Fruit fly (Drosophila melanogaster) whole organism, embryonic: ENCODE data around the gene Hex-t2.

Experiments used
- Blimp-1 ChIP-seq: fragments of 200-800 bp; sonication (Bioruptor generic); optimal IDR thresholded peaks from 3 replicates; lab custom pipeline; 2018; ENCODE audit warnings: missing biosample characterization, missing genetic modification characterization, mild to moderate bottlenecking, moderate library complexity, missing genetic modification reagents
- CG10267 ChIP-seq: fragments of 200-800 bp; sonication (Bioruptor generic); optimal IDR thresholded peaks from 2 replicates; lab custom pipeline; 2018; ENCODE audit warnings: missing biosample characterization, mild to moderate bottlenecking, missing genetic modification characterization, moderate library complexity
- CG10654 ChIP-seq: fragments of 200-800 bp; sonication (Bioruptor generic); optimal IDR thresholded peaks from 2 replicates; lab custom pipeline; 2016; ENCODE audit warnings: missing biosample characterization, missing genetic modification characterization
- CG12236 ChIP-seq: fragments of 200-800 bp; sonication (Bioruptor generic); optimal IDR thresholded peaks from 2 replicates; lab custom pipeline; 2016; ENCODE audit warnings: missing biosample characterization, missing genetic modification characterization
- CG12659 ChIP-seq: fragments of 200-800 bp; sonication (Bioruptor generic); optimal IDR thresholded peaks from 3 replicates; lab custom pipeline; 2017; ENCODE audit warnings: mild to moderate bottlenecking, missing biosample characterization, missing genetic modification reagents, missing genetic modification characterization
- CG14050 ChIP-seq: fragments of 200-800 bp; sonication (Bioruptor generic); IDR thresholded peaks from 3 replicates; pipeline ENCODE4 v1.3.6; 2022; ENCODE audit warnings: missing biosample characterization, missing genetic modification characterization
- CG16815 ChIP-seq: fragments of 200-800 bp; sonication (Bioruptor generic); optimal IDR thresholded peaks from 3 replicates; lab custom pipeline; 2017; ENCODE audit warnings: missing biosample characterization, mild to moderate bottlenecking, missing genetic modification characterization
- CG17359 ChIP-seq: fragments of 200-800 bp; sonication (Bioruptor generic); optimal IDR thresholded peaks from 3 replicates; lab custom pipeline; 2018; ENCODE audit warnings: missing biosample characterization, mild to moderate bottlenecking, missing genetic modification characterization, moderate library complexity
- CG17612 ChIP-seq: fragments of 200-800 bp; sonication (Bioruptor generic); IDR thresholded peaks from 2 replicates; pipeline ENCODE4 v1.3.6; 2022; ENCODE audit warnings: missing biosample characterization, missing genetic modification characterization
- CG17802 ChIP-seq: fragments of 200-800 bp; sonication (Bioruptor generic); optimal IDR thresholded peaks from 2 replicates; lab custom pipeline; 2018; ENCODE audit warnings: missing biosample characterization, mild to moderate bottlenecking, missing genetic modification characterization, moderate library complexity
- CG30431 ChIP-seq: fragments of 200-800 bp; sonication (Bioruptor generic); optimal IDR thresholded peaks from 2 replicates; lab custom pipeline; 2017; ENCODE audit warnings: missing biosample characterization, missing genetic modification characterization
- CG31224 ChIP-seq: fragments of 200-800 bp; sonication (Bioruptor generic); IDR thresholded peaks from 2 replicates; pipeline ENCODE4 v1.3.6; 2022; ENCODE audit warnings: missing biosample characterization, missing genetic modification characterization
- CG3726 ChIP-seq: fragments of 200-800 bp; sonication (Bioruptor generic); IDR thresholded peaks from 3 replicates; pipeline ENCODE4, ENCODE4 v1.3.6; 2022; ENCODE audit warnings: missing biosample characterization, missing genetic modification characterization
- CG4360 ChIP-seq: fragments of 200-800 bp; sonication (Bioruptor generic); IDR thresholded peaks from 2 replicates; pipeline ENCODE4 v1.3.6; 2022; ENCODE audit warnings: missing biosample characterization, missing genetic modification characterization
- CG4617 ChIP-seq: fragments of 200-800 bp; sonication (Bioruptor generic); optimal IDR thresholded peaks from 3 replicates; lab custom pipeline; 2016; ENCODE audit warnings: missing biosample characterization, missing genetic modification characterization, borderline replicate concordance
- CG5180 ChIP-seq: fragments of 200-800 bp; sonication (Bioruptor generic); optimal IDR thresholded peaks from 3 replicates; lab custom pipeline; 2017; ENCODE audit warnings: missing biosample characterization, missing genetic modification characterization, mild to moderate bottlenecking, moderate library complexity, missing genetic modification reagents
- CG5245 ChIP-seq: fragments of 200-800 bp; sonication (Bioruptor generic); optimal IDR thresholded peaks from 3 replicates; lab custom pipeline; 2016; ENCODE audit warnings: missing biosample characterization, missing genetic modification characterization
- CG7987 ChIP-seq: fragments of 200-800 bp; sonication (Bioruptor generic); optimal IDR thresholded peaks from 2 replicates; lab custom pipeline; 2018; ENCODE audit warnings: missing biosample characterization, mild to moderate bottlenecking, missing genetic modification characterization, moderate library complexity
- CG9215 ChIP-seq: fragments of 200-800 bp; sonication (Bioruptor generic); IDR thresholded peaks from 2 replicates; pipeline ENCODE4 v1.3.6; 2022; ENCODE audit warnings: missing biosample characterization, missing genetic modification characterization
- D ChIP-seq, 2 experiments: fragments of 200-800 bp in 1 of 2; fragments of >200 bp in 1 of 2; sonication (Bioruptor generic) in 1 of 2; optimal IDR thresholded peaks; 2 replicates in 1 of 2; 3 replicates in 1 of 2; lab custom pipeline; 2017; ENCODE audit warnings: mild to moderate bottlenecking in 1 of 2, missing biosample characterization in 1 of 2, missing genetic modification characterization in 1 of 2, missing genetic modification reagents in 1 of 2
- Doc2 ChIP-seq: fragments of 200-800 bp; sonication (Bioruptor generic); IDR thresholded peaks from 2 replicates; pipeline ENCODE4 v1.3.6; 2022; ENCODE audit warnings: missing biosample characterization, missing genetic modification characterization
- Dp ChIP-seq: fragments of 200-800 bp; sonication (Bioruptor generic); optimal IDR thresholded peaks from 2 replicates; lab custom pipeline; 2018; ENCODE audit warnings: missing biosample characterization, mild to moderate bottlenecking, missing genetic modification characterization, moderate library complexity
- Drgx ChIP-seq: fragments of 200-800 bp; sonication (Bioruptor generic); IDR thresholded peaks from 2 replicates; pipeline ENCODE4 v1.3.6; 2022; ENCODE audit warnings: missing biosample characterization, missing genetic modification characterization
- HLH3B ChIP-seq: fragments of 200-800 bp; sonication (Bioruptor generic); IDR thresholded peaks from 2 replicates; pipeline ENCODE4 v1.3.6; 2022; ENCODE audit warnings: missing biosample characterization, missing genetic modification characterization
- Kr ChIP-seq: fragments of 200-800 bp; sonication (Bioruptor generic); optimal IDR thresholded peaks from 2 replicates; lab custom pipeline; 2017; ENCODE audit warnings: missing biosample characterization, mild to moderate bottlenecking, missing genetic modification characterization
- Taf1 ChIP-seq: fragments of 200-800 bp; sonication (Bioruptor generic); IDR thresholded peaks from 2 replicates; pipeline ENCODE4 v1.3.6; 2022; ENCODE audit warnings: missing biosample characterization, missing genetic modification characterization
- Usf ChIP-seq: fragments of 200-800 bp; sonication (Bioruptor generic); optimal IDR thresholded peaks from 2 replicates; lab custom pipeline; 2017; ENCODE audit warnings: missing genotype, missing biosample characterization, missing genetic modification characterization
- aop ChIP-seq: fragments of 200-800 bp; sonication (Bioruptor generic); IDR thresholded peaks from 2 replicates; pipeline ENCODE4 v1.3.6; 2022; ENCODE audit warnings: missing biosample characterization, missing genetic modification characterization
- bsh ChIP-seq, 2 experiments: fragments of 200-800 bp; sonication (Bioruptor generic); optimal IDR thresholded peaks; 2 replicates each; lab custom pipeline; 2017 to 2018; ENCODE audit warnings: mild to moderate bottlenecking in 2 of 2, missing biosample characterization in 2 of 2, missing genetic modification characterization in 2 of 2, moderate library complexity in 1 of 2
- corto ChIP-seq: fragments of 200-800 bp; sonication (Bioruptor generic); optimal IDR thresholded peaks from 2 replicates; lab custom pipeline; 2016; ENCODE audit warnings: missing biosample characterization, mild to moderate bottlenecking, missing genetic modification characterization, moderate library complexity
- dan ChIP-seq: fragments of 200-800 bp; sonication (Bioruptor generic); IDR thresholded peaks from 2 replicates; pipeline ENCODE4 v1.3.6; 2022; ENCODE audit warnings: missing biosample characterization, missing genetic modification characterization
- en ChIP-seq: fragments of 200-800 bp; sonication (Bioruptor generic); optimal IDR thresholded peaks from 2 replicates; lab custom pipeline; 2016; ENCODE audit warnings: missing biosample characterization, missing genetic modification characterization
- eve ChIP-seq, 2 experiments: fragments of >200 bp; optimal IDR thresholded peaks; 2 replicates each; lab custom pipeline; 2017; ENCODE audit warnings: missing biosample characterization in 2 of 2, missing genetic modification characterization in 2 of 2
- hb ChIP-seq: fragments of 200-800 bp; sonication (Bioruptor generic); IDR thresholded peaks from 3 replicates; pipeline ENCODE4 v1.3.6; 2022; ENCODE audit warnings: missing biosample characterization, missing genetic modification characterization; ENCODE audit not compliant: partially characterized antibody
- hkb ChIP-seq, 2 experiments: fragments of 200-800 bp in 1 of 2; fragments of >200 bp in 1 of 2; sonication (Bioruptor generic) in 1 of 2; IDR thresholded peaks in 1 of 2; optimal IDR thresholded peaks in 1 of 2; 2 replicates each; pipeline versions ENCODE4 v1.3.6 to Lab custom; 2017 to 2022; ENCODE audit warnings: missing biosample characterization in 1 of 2, missing genetic modification characterization in 1 of 2
- insv ChIP-seq, 2 experiments: fragments of 200-800 bp; sonication (Bioruptor generic); optimal IDR thresholded peaks; 3 replicates each; lab custom pipeline; 2016 to 2018; ENCODE audit warnings: missing biosample characterization in 2 of 2, missing genetic modification characterization in 2 of 2
- lilli ChIP-seq: fragments of 200-800 bp; sonication (Bioruptor generic); optimal IDR thresholded peaks from 3 replicates; lab custom pipeline; 2016; ENCODE audit warnings: missing biosample characterization, missing genetic modification characterization
- nmo ChIP-seq: fragments of 200-800 bp; sonication (Bioruptor generic); optimal IDR thresholded peaks from 2 replicates; lab custom pipeline; 2018; ENCODE audit warnings: missing biosample characterization, mild to moderate bottlenecking, missing genetic modification characterization, moderate library complexity
- schlank ChIP-seq: fragments of 200-800 bp; sonication (Bioruptor generic); optimal IDR thresholded peaks from 2 replicates; lab custom pipeline; 2018; ENCODE audit warnings: missing biosample characterization, mild to moderate bottlenecking, missing genetic modification characterization
- sd ChIP-seq: fragments of 200-800 bp; sonication (Bioruptor generic); optimal IDR thresholded peaks from 3 replicates; lab custom pipeline; 2018; ENCODE audit warnings: missing biosample characterization, mild to moderate bottlenecking, missing genetic modification characterization, moderate library complexity
- sens ChIP-seq: fragments of 200-800 bp; sonication (Bioruptor generic); peaks from one replicate; lab custom pipeline; 2016; ENCODE audit warnings: missing biosample characterization, missing genetic modification characterization
- shn ChIP-seq: fragments of 200-800 bp; sonication (Bioruptor generic); optimal IDR thresholded peaks from 3 replicates; lab custom pipeline; 2016; ENCODE audit warnings: missing biosample characterization, missing genetic modification characterization
- sqz ChIP-seq: fragments of 200-800 bp; sonication (Bioruptor generic); optimal IDR thresholded peaks from 3 replicates; lab custom pipeline; 2018; ENCODE audit warnings: missing biosample characterization, mild to moderate bottlenecking, missing genetic modification characterization
- tin ChIP-seq: fragments of 200-800 bp; sonication (Bioruptor generic); optimal IDR thresholded peaks from 3 replicates; lab custom pipeline; 2016; ENCODE audit warnings: missing biosample characterization, missing genetic modification characterization
- toy ChIP-seq: fragments of 200-800 bp; sonication (Bioruptor generic); IDR thresholded peaks from 2 replicates; pipeline ENCODE4 v1.3.6; 2022; ENCODE audit warnings: missing biosample characterization, missing genetic modification characterization
- usp ChIP-seq: fragments of >200 bp; optimal IDR thresholded peaks from 2 replicates; lab custom pipeline; 2017; ENCODE audit warnings: missing biosample characterization, missing genetic modification characterization
- vvl ChIP-seq: fragments of 200-800 bp; sonication (Bioruptor generic); IDR thresholded peaks from 2 replicates; pipeline ENCODE4 v1.3.6; 2022; ENCODE audit warnings: missing biosample characterization, missing genetic modification characterization
- wor ChIP-seq: fragments of 200-800 bp; sonication (Bioruptor generic); IDR thresholded peaks from 2 replicates; pipeline ENCODE4 v1.3.6; 2022; ENCODE audit warnings: missing biosample characterization, missing genetic modification characterization
- zfh1 ChIP-seq: fragments of 200-800 bp; sonication (Bioruptor generic); IDR thresholded peaks from 3 replicates; pipeline ENCODE4 v1.3.6; 2022; ENCODE audit warnings: missing biosample characterization, missing genetic modification characterization

Gene Hex-t2

dm6 chr3R:26461226-26461805 lies 10.8 kb downstream of the Hex-t2 start, which contains the start of gene CG5455 (continued):
- TF ChIP-seq Dp (GFP tag; lab: Kevin White, UChicago), result peak; percentile 94
- TF ChIP-seq CG9215 (GFP tag; lab: Robert Waterston, UW), result no peak
- TF ChIP-seq D (optimal IDR thresholded peaks at IDR 0.05; lab: Kevin White, UChicago), result no peak
- TF ChIP-seq D (GFP tag; optimal IDR thresholded peaks at IDR 0.05; lab: Kevin White, UChicago), result no peak
- no peak for TF ChIP-seq CG12236
- TF ChIP-seq lilli (GFP tag; lab: Kevin White, UChicago), result peak; percentile 20
- no peak for TF ChIP-seq CG4617
- TF ChIP-seq CG10654 (GFP tag; lab: Kevin White, UChicago), result no peak
- no peak for TF ChIP-seq CG5245 (GFP tag; lab: Kevin White, UChicago)
- no peak for TF ChIP-seq CG30431 (GFP tag; lab: Kevin White, UChicago)
- no peak for TF ChIP-seq tin (GFP tag; lab: Kevin White, UChicago)
- TF ChIP-seq hb (GFP tag; lab: Robert Waterston, UW), result no peak
- 0 out of 2 replicates have a peak, but pooled peaks have one; percentile 20 for TF ChIP-seq CG31224 (GFP tag; lab: Robert Waterston, UW)
- no peak for TF ChIP-seq CG3726 (GFP tag; lab: Robert Waterston, UW)
- TF ChIP-seq usp, result no peak
- TF ChIP-seq CG17359 (tag; lab: Kevin White, UChicago), result no peak
- TF ChIP-seq Drgx, result peak; percentile 77
- TF ChIP-seq toy (GFP tag; lab: Robert Waterston, UW), result peak; percentile 32; the same call in 1 of the 2 replicates
- TF ChIP-seq dan (GFP tag; lab: Robert Waterston, UW), result no peak
- TF ChIP-seq zfh1 (GFP tag; lab: Robert Waterston, UW), result 0 out of 3 replicates have a peak, but pooled peaks have one; percentile 24
- no peak for TF ChIP-seq Doc2 (GFP tag; lab: Robert Waterston, UW)
- no peak for TF ChIP-seq eve (GFP tag; optimal IDR thresholded peaks at IDR 0.05; lab: Kevin White, UChicago)
- no peak for TF ChIP-seq corto (GFP tag; lab: Kevin White, UChicago)
- no peak for TF ChIP-seq aop (GFP tag; lab: Robert Waterston, UW)
- peak; percentile 79 for TF ChIP-seq sd
- TF ChIP-seq nmo (GFP tag; lab: Kevin White, UChicago), result no peak
- no peak for TF ChIP-seq Kr (GFP tag; lab: Kevin White, UChicago)
- no peak for TF ChIP-seq hkb (optimal IDR thresholded peaks at IDR 0.05; lab: Kevin White, UChicago)
- peak; percentile 74 for TF ChIP-seq hkb (GFP tag; IDR thresholded peaks at IDR 0.05; lab: Robert Waterston, UW)
- TF ChIP-seq en (GFP tag; lab: Kevin White, UChicago), result no peak
- TF ChIP-seq CG16815 (GFP tag; lab: Kevin White, UChicago), result no peak
- TF ChIP-seq shn (GFP tag; lab: Kevin White, UChicago), result no peak
- TF ChIP-seq bsh (GFP tag; optimal IDR thresholded peaks at IDR 0.05; lab: Kevin White, UChicago), result peak; percentile 16 to 65
- TF ChIP-seq CG14050 (GFP tag; lab: Robert Waterston, UW), result no peak
- peak; percentile 29; the same call in 1 of the 2 replicates for TF ChIP-seq HLH3B (GFP tag; lab: Robert Waterston, UW)
- peak; percentile 30 for TF ChIP-seq CG12659 (GFP tag; lab: Kevin White, UChicago)
- no peak for TF ChIP-seq insv (GFP tag; optimal IDR thresholded peaks at IDR 0.05; lab: Kevin White, UChicago)
- TF ChIP-seq wor (GFP tag; lab: Robert Waterston, UW), result no peak
- TF ChIP-seq vvl (GFP tag; lab: Robert Waterston, UW), result peak; percentile 77
- TF ChIP-seq CG5180 (GFP tag; lab: Kevin White, UChicago), result peak; percentile 11
- TF ChIP-seq Usf (GFP tag; lab: Kevin White, UChicago), result no peak
- peak; percentile 16 for TF ChIP-seq Blimp-1
- TF ChIP-seq sqz (GFP tag; lab: Kevin White, UChicago), result no peak
- peak; percentile 46 for TF ChIP-seq schlank (tag; lab: Kevin White, UChicago)
- peak; percentile 28; the same call in 1 of the 2 replicates for TF ChIP-seq Taf1
- TF ChIP-seq CG17612, result peak; percentile 24; the same call in 1 of the 2 replicates
- no peak for TF ChIP-seq CG17802 (tag; lab: Kevin White, UChicago)
- peak; percentile 74 for TF ChIP-seq sens (GFP tag; lab: Kevin White, UChicago)
- TF ChIP-seq CG4360, result no peak; the same call in 1 of the 2 replicates
- TF ChIP-seq CG7987, result peak; percentile 68
- TF ChIP-seq CG10267 (tag; lab: Kevin White, UChicago), result no peak
